Fruit fly (Drosophila melanogaster): ENCODE data around the gene CG6765.

Gene CG6765

DNA sequence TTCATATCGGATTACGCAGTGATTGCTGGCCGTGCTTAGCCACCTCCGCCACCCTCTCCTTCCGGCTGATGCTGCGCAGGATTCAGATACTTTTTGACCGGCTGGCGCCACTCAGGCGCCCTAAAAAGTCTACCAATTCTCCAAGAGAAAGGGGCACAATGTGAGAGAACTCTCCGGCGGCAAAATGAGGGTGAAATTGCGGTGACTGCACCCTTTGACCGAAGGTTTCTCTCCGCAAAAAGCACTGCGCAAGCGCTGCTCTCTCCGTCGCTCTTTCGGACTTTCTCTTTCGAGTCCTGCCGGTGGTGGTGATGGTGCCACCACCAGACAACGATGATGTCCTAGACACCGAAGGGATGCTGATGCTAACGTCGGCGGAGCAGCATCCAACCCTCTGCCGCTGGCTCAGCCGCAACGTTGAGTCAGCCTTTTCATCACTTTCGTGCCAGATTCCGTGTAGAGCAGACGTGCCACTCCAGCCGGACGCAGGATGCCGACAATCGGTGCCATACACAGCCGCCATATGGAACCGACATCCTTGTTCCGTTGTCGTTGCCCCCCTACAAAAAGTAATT is 47.3 kb downstream of the CG6765 start:
- no peak for TF ChIP-seq CG9932 (GFP tag; IDR thresholded peaks at IDR 0.05)
- TF ChIP-seq CG30020 (tag; optimal IDR thresholded peaks at IDR 0.05) = no peak
- peak; percentile 6 for TF ChIP-seq CG6765 (GFP tag; optimal IDR thresholded peaks at IDR 0.05)
- TF ChIP-seq Ets65A (GFP tag) = peak; percentile 51
- TF ChIP-seq Deaf1 (tag; optimal IDR thresholded peaks at IDR 0.05) = peak; percentile 33
- TF ChIP-seq nerfin-1 (tag; optimal IDR thresholded peaks at IDR 0.05) = peak; percentile 18
- peak; percentile 63 to 66 for TF ChIP-seq Trl (optimal IDR thresholded peaks at IDR 0.05)
- TF ChIP-seq Trl (GFP tag; optimal IDR thresholded peaks at IDR 0.05) = peak; percentile 10
- peak; percentile 54 for TF ChIP-seq pros (GFP tag; optimal IDR thresholded peaks at IDR 0.05)
- TF ChIP-seq pho (GFP tag; optimal IDR thresholded peaks at IDR 0.05) = no peak
- TF ChIP-seq chm (GFP tag; IDR thresholded peaks at IDR 0.05) = peak; percentile 38; the same call in 1 of the 2 replicates
- no peak for TF ChIP-seq CG2199 (GFP tag; IDR thresholded peaks at IDR 0.05)
- TF ChIP-seq CTCF (GFP tag; optimal IDR thresholded peaks at IDR 0.05) = peak; percentile 44
- TF ChIP-seq ase (GFP tag; IDR thresholded peaks at IDR 0.05) = 0 out of 3 replicates have a peak, but pooled peaks have one; percentile 35
- peak; percentile 93 for TF ChIP-seq ewg (GFP tag; optimal IDR thresholded peaks at IDR 0.05)
- peak; percentile 23 for TF ChIP-seq HLHmδ (GFP tag; optimal IDR thresholded peaks at IDR 0.05)
- no peak for TF ChIP-seq Nf-YC (tag; optimal IDR thresholded peaks at IDR 0.05)
- TF ChIP-seq CG6683 (GFP tag; optimal IDR thresholded peaks at IDR 0.05) = no peak
- peak; percentile 88 for TF ChIP-seq seq (GFP tag; IDR thresholded peaks at IDR 0.05)
- TF ChIP-seq CG14860 (GFP tag; IDR thresholded peaks at IDR 0.05; ENCODE audit: partially characterized antibody) = peak; percentile 19; the same call in 1 of the 3 replicates
- peak; percentile 82 for TF ChIP-seq Med (GFP tag)
- TF ChIP-seq CG17328 (GFP tag; IDR thresholded peaks at IDR 0.05) = peak; percentile 13; the same call in 1 of the 2 replicates
- TF ChIP-seq Adf1 (GFP tag; IDR thresholded peaks at IDR 0.05) = peak; percentile 64; the same call in 1 of the 2 replicates

DNA sequence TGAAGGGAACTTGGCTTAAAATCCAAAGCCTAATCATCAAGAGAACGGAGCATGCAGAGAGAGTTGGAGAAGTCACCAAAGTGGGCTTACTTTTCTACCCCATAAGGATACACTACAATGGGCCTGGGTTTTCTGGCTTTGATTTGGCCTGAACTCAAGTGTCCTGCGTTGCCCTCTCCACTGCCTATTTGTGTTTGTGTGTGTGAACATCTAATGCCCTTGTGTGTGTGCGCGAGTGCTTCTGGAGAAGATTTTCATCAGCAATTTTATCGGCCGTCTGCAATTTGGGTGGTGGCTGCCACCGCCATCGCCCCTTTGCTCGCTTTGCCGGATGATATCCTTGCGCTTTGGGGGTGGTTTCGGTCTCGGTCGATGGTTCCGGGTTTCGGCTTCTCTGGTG is 48.1 kb downstream of the CG6765 start:
- TF ChIP-seq unpg (GFP tag; optimal IDR thresholded peaks at IDR 0.05) (no peak), CG6689 (GFP tag; IDR thresholded peaks at IDR 0.05) (no peak), CG14860 (GFP tag; IDR thresholded peaks at IDR 0.05; ENCODE audit: partially characterized antibody) (no peak), dmrt11E (tag; optimal IDR thresholded peaks at IDR 0.05) (no peak), HLH4C (GFP tag; IDR thresholded peaks at IDR 0.05; ENCODE audit: partially characterized antibody) (no peak), CG11695 (GFP tag; IDR thresholded peaks at IDR 0.05) (no peak), fd102C (GFP tag; optimal IDR thresholded peaks at IDR 0.05) (no peak), CG7745 (tag; optimal IDR thresholded peaks at IDR 0.05) (no peak), CG2889 (GFP tag; IDR thresholded peaks at IDR 0.05) (no peak), cg (GFP tag; optimal IDR thresholded peaks at IDR 0.05) (peak; percentile 7), Usf (GFP tag; optimal IDR thresholded peaks at IDR 0.05) (no peak), CG6272 (GFP tag; IDR thresholded peaks at IDR 0.05) (no peak), CG7271 (tag; optimal IDR thresholded peaks at IDR 0.05) (no peak), crol (GFP tag; IDR thresholded peaks at IDR 0.05) (no peak), CTCF (GFP tag; optimal IDR thresholded peaks at IDR 0.05) (no peak), Dref (GFP tag; IDR thresholded peaks at IDR 0.05) (no peak), peb (GFP tag; IDR thresholded peaks at IDR 0.05) (no peak), CG4730 (GFP tag; IDR thresholded peaks at IDR 0.05) (no peak), fu2 (GFP tag; optimal IDR thresholded peaks at IDR 0.05) (no peak), Trl (optimal IDR thresholded peaks at IDR 0.05) (peak in 1 of 2 experiments; percentile 19), Trl (GFP tag; optimal IDR thresholded peaks at IDR 0.05) (no peak), CG32532 (GFP tag; IDR thresholded peaks at IDR 0.05) (peak; percentile 28; the same call in 1 of the 2 replicates), chinmo (GFP tag; IDR thresholded peaks at IDR 0.05; ENCODE audit: partially characterized antibody) (0 out of 4 replicates have a peak, but pooled peaks have one; percentile 17), eyg (GFP tag; optimal IDR thresholded peaks at IDR 0.05) (no peak), gce (GFP tag; IDR thresholded peaks at IDR 0.05) (no peak), otp (GFP tag; IDR thresholded peaks at IDR 0.05) (no peak), jing (GFP tag; optimal IDR thresholded peaks at IDR 0.05) (no peak), CG17385 (GFP tag; optimal IDR thresholded peaks at IDR 0.05) (no peak), CG10147 (GFP tag; optimal IDR thresholded peaks at IDR 0.05) (no peak), sens (GFP tag) (no peak), sqz (GFP tag; optimal IDR thresholded peaks at IDR 0.05) (no peak), salm (tag; optimal IDR thresholded peaks at IDR 0.05) (no peak)

All from whole organism, embryonic.